Fruit fly (Drosophila melanogaster) whole organism, embryonic: ENCODE data around the gene Cpr97Ea.
A peak's percentile ranks its signal among the peaks of the same experiment; 100 is the strongest.

Experiments used
- ATbp ChIP-seq: fragments of 200-800 bp; sonication (Bioruptor generic); optimal IDR thresholded peaks from 2 replicates; lab custom pipeline; 2017; ENCODE audit warnings: missing biosample characterization, mild to moderate bottlenecking, missing genetic modification characterization, missing genetic modification reagents
- Adf1 ChIP-seq: fragments of 200-800 bp; sonication (Bioruptor generic); IDR thresholded peaks from 2 replicates; pipeline ENCODE4 v1.3.6; 2022; ENCODE audit warnings: missing biosample characterization, missing genetic modification characterization
- Asciz ChIP-seq: fragments of 200-800 bp; sonication (Bioruptor generic); optimal IDR thresholded peaks from 2 replicates; lab custom pipeline; 2017; ENCODE audit warnings: missing biosample characterization, mild to moderate bottlenecking, missing genetic modification characterization, missing genetic modification reagents
- Atf-2 ChIP-seq: fragments of 200-800 bp; sonication (Bioruptor generic); optimal IDR thresholded peaks from 2 replicates; lab custom pipeline; 2016; ENCODE audit warnings: missing biosample characterization, missing genetic modification characterization
- Bdp1 ChIP-seq: fragments of 200-800 bp; sonication (Bioruptor generic); optimal IDR thresholded peaks from 3 replicates; lab custom pipeline; 2016; ENCODE audit warnings: missing biosample characterization, missing genetic modification characterization
- CG11696 ChIP-seq: fragments of 200-800 bp; sonication (Bioruptor generic); IDR thresholded peaks from 2 replicates; pipeline ENCODE4 v1.3.6; 2022; ENCODE audit warnings: missing biosample characterization, missing genetic modification characterization
- CG11723 ChIP-seq: fragments of 200-800 bp; sonication (Bioruptor generic); optimal IDR thresholded peaks from 2 replicates; lab custom pipeline; 2017; ENCODE audit warnings: missing biosample characterization, mild to moderate bottlenecking, missing genetic modification characterization
- CG12236 ChIP-seq: fragments of 200-800 bp; sonication (Bioruptor generic); optimal IDR thresholded peaks from 2 replicates; lab custom pipeline; 2016; ENCODE audit warnings: missing biosample characterization, missing genetic modification characterization
- CG12769 ChIP-seq: fragments of 200-800 bp; sonication (Bioruptor generic); optimal IDR thresholded peaks from 2 replicates; lab custom pipeline; 2019; ENCODE audit warnings: missing biosample characterization, mild to moderate bottlenecking, missing genetic modification characterization, moderate library complexity
- CG14050 ChIP-seq: fragments of 200-800 bp; sonication (Bioruptor generic); IDR thresholded peaks from 3 replicates; pipeline ENCODE4 v1.3.6; 2022; ENCODE audit warnings: missing biosample characterization, missing genetic modification characterization
- CG14965 ChIP-seq: fragments of 200-800 bp; sonication (Bioruptor generic); optimal IDR thresholded peaks from 2 replicates; lab custom pipeline; 2016; ENCODE audit warnings: missing biosample characterization, missing genetic modification characterization, borderline replicate concordance
- CG1603 ChIP-seq: fragments of 200-800 bp; sonication (Bioruptor generic); optimal IDR thresholded peaks from 2 replicates; lab custom pipeline; 2019; ENCODE audit warnings: missing biosample characterization, mild to moderate bottlenecking, missing genetic modification characterization, moderate library complexity
- CG2678 ChIP-seq: fragments of 200-800 bp; sonication (Bioruptor generic); optimal IDR thresholded peaks from 3 replicates; lab custom pipeline; 2019; ENCODE audit warnings: missing biosample characterization, mild to moderate bottlenecking, missing genetic modification characterization, moderate library complexity
- CG2875 ChIP-seq: fragments of 200-800 bp; sonication (Bioruptor generic); optimal IDR thresholded peaks from 2 replicates; lab custom pipeline; 2017; ENCODE audit warnings: missing biosample characterization, mild to moderate bottlenecking, missing genetic modification characterization, missing genetic modification reagents
- CG2889 ChIP-seq: fragments of 200-800 bp; sonication (Bioruptor generic); IDR thresholded peaks from 3 replicates; pipeline ENCODE4 v1.3.6; 2022; ENCODE audit warnings: missing biosample characterization, missing genetic modification characterization
- CG3163 ChIP-seq: fragments of 200-800 bp; sonication (Bioruptor generic); optimal IDR thresholded peaks from 3 replicates; lab custom pipeline; 2016; ENCODE audit warnings: missing biosample characterization, missing genetic modification characterization
- CG32767 ChIP-seq: fragments of 200-800 bp; sonication (Bioruptor generic); IDR thresholded peaks from 2 replicates; pipeline ENCODE4 v1.3.6; 2022; ENCODE audit warnings: missing biosample characterization, missing genetic modification characterization
- CG3281 ChIP-seq: fragments of 200-800 bp; sonication (Bioruptor generic); optimal IDR thresholded peaks from 3 replicates; lab custom pipeline; 2017; ENCODE audit warnings: missing biosample characterization, mild to moderate bottlenecking, missing genetic modification characterization
- CG3407 ChIP-seq: fragments of 200-800 bp; sonication (Bioruptor generic); optimal IDR thresholded peaks from 2 replicates; lab custom pipeline; 2018; ENCODE audit warnings: missing biosample characterization, mild to moderate bottlenecking, missing genetic modification characterization
- CG4617 ChIP-seq: fragments of 200-800 bp; sonication (Bioruptor generic); optimal IDR thresholded peaks from 3 replicates; lab custom pipeline; 2016; ENCODE audit warnings: missing biosample characterization, missing genetic modification characterization, borderline replicate concordance
- CG5180 ChIP-seq: fragments of 200-800 bp; sonication (Bioruptor generic); optimal IDR thresholded peaks from 3 replicates; lab custom pipeline; 2017; ENCODE audit warnings: missing biosample characterization, missing genetic modification characterization, mild to moderate bottlenecking, moderate library complexity, missing genetic modification reagents
- CG6272 ChIP-seq: fragments of 200-800 bp; sonication (Bioruptor generic); IDR thresholded peaks from 2 replicates; pipeline ENCODE4 v1.3.6; 2022; ENCODE audit warnings: missing biosample characterization, missing genetic modification characterization
- CG6654 ChIP-seq: fragments of 200-800 bp; sonication (Bioruptor generic); optimal IDR thresholded peaks from 2 replicates; lab custom pipeline; 2017; ENCODE audit warnings: missing biosample characterization, mild to moderate bottlenecking, missing genetic modification characterization
- CG7745 ChIP-seq: fragments of 200-800 bp; sonication (Bioruptor generic); optimal IDR thresholded peaks from 2 replicates; lab custom pipeline; 2018; ENCODE audit warnings: missing biosample characterization, mild to moderate bottlenecking, missing genetic modification characterization, moderate library complexity
- CG8478 ChIP-seq: fragments of >200 bp; optimal IDR thresholded peaks from 2 replicates; lab custom pipeline; 2018
- CG9215 ChIP-seq: fragments of 200-800 bp; sonication (Bioruptor generic); IDR thresholded peaks from 2 replicates; pipeline ENCODE4 v1.3.6; 2022; ENCODE audit warnings: missing biosample characterization, missing genetic modification characterization
- CHES-1-like ChIP-seq: fragments of 200-800 bp; sonication (Bioruptor generic); optimal IDR thresholded peaks from 2 replicates; lab custom pipeline; 2016; ENCODE audit warnings: missing biosample characterization, missing genetic modification characterization
- Fer1 ChIP-seq: fragments of 200-800 bp; sonication (Bioruptor generic); optimal IDR thresholded peaks from 2 replicates; lab custom pipeline; 2017; ENCODE audit warnings: missing biosample characterization, mild to moderate bottlenecking, missing genetic modification characterization
- Fer3 ChIP-seq: fragments of 200-800 bp; sonication (Bioruptor generic); optimal IDR thresholded peaks from 2 replicates; lab custom pipeline; 2018; ENCODE audit warnings: missing biosample characterization, mild to moderate bottlenecking, missing genetic modification characterization, moderate library complexity
- Gsc ChIP-seq: fragments of 200-800 bp; sonication (Bioruptor generic); IDR thresholded peaks from 2 replicates; pipeline ENCODE4 v1.3.6; 2022; ENCODE audit warnings: missing biosample characterization, missing genetic modification characterization
- H15 ChIP-seq: fragments of 200-800 bp; sonication (Bioruptor generic); IDR thresholded peaks from 3 replicates; pipeline ENCODE4 v1.3.6; 2022; ENCODE audit warnings: missing biosample characterization, missing genetic modification characterization
- Hr3 ChIP-seq: fragments of 200-800 bp; sonication (Bioruptor generic); optimal IDR thresholded peaks from 3 replicates; lab custom pipeline; 2016; ENCODE audit warnings: missing biosample characterization, missing genetic modification characterization
- Hr39 ChIP-seq: fragments of >200 bp; optimal IDR thresholded peaks from 2 replicates; lab custom pipeline; 2017
- Lpt ChIP-seq: fragments of >200 bp; optimal IDR thresholded peaks from 2 replicates; lab custom pipeline; 2018; ENCODE audit warnings: missing biosample characterization, missing genetic modification characterization
- Opbp ChIP-seq: fragments of 200-800 bp; sonication (Bioruptor generic); IDR thresholded peaks from 3 replicates; pipeline ENCODE4 v1.3.6; 2022; ENCODE audit warnings: missing biosample characterization, missing genetic modification characterization; ENCODE audit not compliant: partially characterized antibody
- Scr ChIP-seq: fragments of 200-800 bp; sonication (Bioruptor generic); IDR thresholded peaks from 2 replicates; pipeline ENCODE4 v1.3.6; 2022; ENCODE audit warnings: missing biosample characterization, missing genetic modification characterization; ENCODE audit not compliant: partially characterized antibody
- al ChIP-seq: fragments of 200-800 bp; sonication (Bioruptor generic); IDR thresholded peaks from 2 replicates; pipeline ENCODE4 v1.3.6; 2022; ENCODE audit warnings: missing biosample characterization, missing genetic modification characterization
- amos ChIP-seq: fragments of 200-800 bp; sonication (Bioruptor generic); IDR thresholded peaks from 2 replicates; pipeline ENCODE4 v1.3.6; 2022; ENCODE audit warnings: missing biosample characterization, missing genetic modification characterization; ENCODE audit not compliant: partially characterized antibody
- ap ChIP-seq: fragments of 200-800 bp; sonication (Bioruptor generic); IDR thresholded peaks from 2 replicates; pipeline ENCODE4 v1.3.6; 2022; ENCODE audit warnings: missing biosample characterization, missing genetic modification characterization
- dmrt99B ChIP-seq: fragments of 200-800 bp; sonication (Bioruptor generic); optimal IDR thresholded peaks from 2 replicates; lab custom pipeline; 2018; ENCODE audit warnings: missing biosample characterization, mild to moderate bottlenecking, missing genetic modification characterization, moderate library complexity
- emc ChIP-seq: fragments of 200-800 bp; sonication (Bioruptor generic); optimal IDR thresholded peaks from 2 replicates; lab custom pipeline; 2016; ENCODE audit warnings: missing biosample characterization, missing genetic modification characterization
- eyg ChIP-seq: fragments of 200-800 bp; sonication (Bioruptor generic); optimal IDR thresholded peaks from 3 replicates; lab custom pipeline; 2016; ENCODE audit warnings: missing biosample characterization, missing genetic modification characterization
- gfzf ChIP-seq: fragments of 200-800 bp; sonication (Bioruptor generic); optimal IDR thresholded peaks from 2 replicates; lab custom pipeline; 2016; ENCODE audit warnings: missing biosample characterization, mild to moderate bottlenecking, missing genetic modification characterization, moderate library complexity
- gsb ChIP-seq: fragments of 200-800 bp; sonication (Bioruptor generic); IDR thresholded peaks from 2 replicates; pipeline ENCODE4 v1.3.6; 2022; ENCODE audit warnings: missing biosample characterization, missing genetic modification characterization
- h ChIP-seq: fragments of >200 bp; optimal IDR thresholded peaks from 2 replicates; lab custom pipeline; 2017
- pros ChIP-seq: fragments of 200-800 bp; sonication (Bioruptor generic); optimal IDR thresholded peaks from 3 replicates; lab custom pipeline; 2019; ENCODE audit warnings: missing biosample characterization, mild to moderate bottlenecking, missing genetic modification characterization, moderate library complexity
- tgo ChIP-seq: fragments of 200-800 bp; sonication (Bioruptor generic); IDR thresholded peaks from 3 replicates; pipeline ENCODE4 v1.3.6; 2022; ENCODE audit warnings: missing biosample characterization, missing genetic modification characterization
- trem ChIP-seq: fragments of 200-800 bp; optimal IDR thresholded peaks from 3 replicates; lab custom pipeline; 2019; ENCODE audit warnings: missing biosample characterization, mild to moderate bottlenecking, missing genetic modification characterization, moderate library complexity
- unc-4 ChIP-seq: fragments of 200-800 bp; sonication (Bioruptor generic); IDR thresholded peaks from 2 replicates; pipeline ENCODE4 v1.3.6; 2022; ENCODE audit warnings: missing biosample characterization, missing genetic modification characterization; ENCODE audit not compliant: partially characterized antibody

Gene Cpr97Ea

DNA sequence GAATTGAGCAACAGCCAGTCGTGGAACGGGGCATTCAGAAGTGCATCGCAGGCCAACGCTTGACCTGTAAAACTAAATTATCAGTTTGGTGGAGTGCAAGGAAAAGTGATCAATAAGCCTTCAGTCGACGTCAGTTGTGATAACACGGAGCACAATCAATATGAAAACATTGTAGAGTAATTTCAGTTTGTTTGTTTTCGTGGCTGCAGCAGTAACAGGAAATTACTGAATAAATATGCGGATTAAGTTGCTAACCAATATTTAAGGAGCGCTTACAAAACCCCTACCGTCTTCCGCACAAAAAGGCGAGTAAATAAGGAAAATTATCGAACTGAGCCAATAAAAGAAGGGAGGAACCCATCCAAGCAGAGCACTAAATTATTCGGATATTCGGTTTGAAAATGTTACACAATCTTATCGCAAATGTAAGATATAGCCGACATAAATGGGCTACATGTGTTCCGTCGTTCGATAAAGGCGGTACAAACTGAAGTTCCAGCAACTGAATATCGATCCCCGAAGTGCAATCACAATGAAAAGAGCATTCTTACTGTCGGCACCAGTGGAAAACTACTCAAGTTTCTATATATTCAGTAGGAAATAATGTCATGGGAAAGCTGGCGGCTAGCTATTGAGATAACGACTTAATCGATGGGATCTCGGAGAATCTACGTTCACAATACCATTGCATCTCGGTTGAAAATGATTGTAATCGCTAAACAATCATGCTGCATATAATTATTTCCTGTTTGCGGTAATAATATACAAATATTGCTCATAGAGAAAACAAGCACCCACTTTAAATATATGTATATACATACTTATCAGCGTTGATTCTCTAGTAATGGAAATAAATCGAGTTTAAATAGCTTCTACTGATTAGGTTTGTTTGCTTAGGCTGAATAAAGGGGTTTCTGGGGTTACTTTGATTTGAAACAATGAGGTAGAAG is 48.4 kb upstream of the Cpr97Ea start (continued):
- TF ChIP-seq CG1603 (tag; lab: Kevin White, UChicago) (peak; percentile 82), gfzf (GFP tag; lab: Kevin White, UChicago) (no peak), Hr3 (peak; percentile 28), Adf1 (no peak), CG11696 (GFP tag; lab: Robert Waterston, UW) (no peak), Fer1 (GFP tag; lab: Kevin White, UChicago) (peak; percentile 7), Scr (GFP tag; lab: Robert Waterston, UW) (no peak), CG7745 (tag; lab: Kevin White, UChicago) (peak; percentile 85), CG11723 (GFP tag; lab: Kevin White, UChicago) (peak; percentile 49), Lpt (GFP tag; lab: Kevin White, UChicago) (no peak), Atf-2 (GFP tag; lab: Kevin White, UChicago) (peak; percentile 58), CG3407 (peak; percentile 83), CG6272 (GFP tag; lab: Robert Waterston, UW) (no peak), ap (GFP tag; lab: Robert Waterston, UW) (no peak), CG32767 (GFP tag; lab: Robert Waterston, UW) (peak; percentile 57; the same call in 1 of the 2 replicates), CG4617 (no peak), Hr39 (lab: Kevin White, UChicago) (no peak), Fer3 (tag; lab: Kevin White, UChicago) (peak; percentile 41), eyg (peak; percentile 46), pros (GFP tag; lab: Kevin White, UChicago) (no peak), CG3281 (GFP tag; lab: Kevin White, UChicago) (peak; percentile 20), ATbp (GFP tag; lab: Kevin White, UChicago) (peak; percentile 88), CG14050 (0 out of 3 replicates have a peak, but pooled peaks have one; percentile 29), Bdp1 (GFP tag; lab: Kevin White, UChicago) (peak; percentile 52), CG8478 (lab: Kevin White, UChicago) (no peak), h (lab: Kevin White, UChicago) (no peak), CG12769 (no peak), CG2678 (tag; lab: Kevin White, UChicago) (peak; percentile 67), CG2875 (GFP tag; lab: Kevin White, UChicago) (peak; percentile 83), unc-4 (GFP tag; lab: Robert Waterston, UW) (no peak), H15 (GFP tag; lab: Robert Waterston, UW) (no peak), CG6654 (GFP tag; lab: Kevin White, UChicago) (no peak), CG5180 (peak; percentile 69), Asciz (GFP tag; lab: Kevin White, UChicago) (peak; percentile 89), trem (tag; lab: Kevin White, UChicago) (no peak), CG2889 (GFP tag; lab: Robert Waterston, UW) (no peak), gsb (GFP tag; lab: Robert Waterston, UW) (no peak), Gsc (GFP tag; lab: Robert Waterston, UW) (no peak), CG3163 (GFP tag; lab: Kevin White, UChicago) (peak; percentile 40), al (no peak), amos (no peak), CG12236 (GFP tag; lab: Kevin White, UChicago) (peak; percentile 88), CG14965 (peak; percentile 63), tgo (GFP tag; lab: Robert Waterston, UW) (peak; percentile 48; the same call in 1 of the 3 replicates), CHES-1-like (GFP tag; lab: Kevin White, UChicago) (peak; percentile 50), emc (GFP tag; lab: Kevin White, UChicago) (no peak), dmrt99B (peak; percentile 73), CG9215 (GFP tag; lab: Robert Waterston, UW) (no peak), Opbp (GFP tag; lab: Robert Waterston, UW) (no peak)
